Fruit fly (Drosophila melanogaster) whole organism: ENCODE data around the gene CCHa2.

Experiments
- CG8478 ChIP-seq: fragments of >200 bp; optimal IDR thresholded peaks from 2 replicates; lab custom pipeline; 2018; ENCODE audit warnings: inconsistent platforms
- Dll ChIP-seq: fragments of >200 bp; optimal IDR thresholded peaks from 2 replicates; lab custom pipeline; 2017
- usp ChIP-seq: fragments of >200 bp; optimal IDR thresholded peaks from 2 replicates; lab custom pipeline; 2017; ENCODE audit warnings: missing biosample characterization, missing genetic modification characterization, mixed read lengths

dm6 chr3R:13395133-13395532 is at the start of gene CCHa2:
- TF ChIP-seq Dll (lab: Kevin White, UChicago) (no peak), CG8478 (lab: Kevin White, UChicago) (no peak), usp (GFP tag; lab: Kevin White, UChicago) (no peak)
